Worm (Caenorhabditis elegans) whole organism, midembryonic: ENCODE results near the gene Y39F10A.1.

Source experiments
- T22C8.4 ChIP-seq: fragments of 200-800 bp; sonication (Bioruptor generic); IDR thresholded peaks from 2 replicates; pipeline ENCODE4 v1.3.6; 2022; ENCODE audit warnings: missing genetic modification characterization, missing compliant biosample characterization
- cog-1 ChIP-seq: sonication (generic microtip); optimal IDR thresholded peaks from 2 replicates; lab custom pipeline; 2016; ENCODE audit warnings: missing genetic modification characterization, missing compliant biosample characterization
- flt-1 ChIP-seq: fragments of 200-800 bp; sonication (Bioruptor generic); IDR thresholded peaks from 2 replicates; pipeline ENCODE4 v1.3.6; 2022; ENCODE audit warnings: missing genetic modification characterization, missing compliant biosample characterization
- klf-2 ChIP-seq: fragments of 200-800 bp; sonication (Bioruptor generic); conservative IDR thresholded peaks from 2 replicates; pipeline ENCODE4 v1.3.6; 2022; ENCODE audit warnings: missing genetic modification reagents, missing genetic modification characterization, missing compliant biosample characterization
- med-1 ChIP-seq: sonication (generic microtip); optimal IDR thresholded peaks from 2 replicates; lab custom pipeline; 2017; ENCODE audit warnings: missing genetic modification characterization, mild to moderate bottlenecking, missing compliant biosample characterization, antibody characterized with exemption, missing genetic modification reagents; ENCODE audit not compliant: insufficient read depth
- ref-1 ChIP-seq: fragments of 200-800 bp; sonication (Bioruptor generic); conservative IDR thresholded peaks from 2 replicates; pipeline ENCODE4 v1.3.6; 2022; ENCODE audit warnings: missing genetic modification reagents, missing genetic modification characterization, missing compliant biosample characterization
- tab-1 ChIP-seq: fragments of 200-800 bp; sonication (Bioruptor generic); IDR thresholded peaks from 2 replicates; pipeline ENCODE4 v1.3.6; 2022; ENCODE audit warnings: missing genetic modification characterization, missing compliant biosample characterization
- ztf-23 ChIP-seq: fragments of 200-800 bp; sonication (Bioruptor generic); IDR thresholded peaks from 2 replicates; pipeline ENCODE4 v1.3.6; 2022; ENCODE audit warnings: missing genetic modification reagents, missing genetic modification characterization, missing compliant biosample characterization
- ztf-29 ChIP-seq: fragments of 200-800 bp; sonication (Bioruptor generic); IDR thresholded peaks from 2 replicates; pipeline ENCODE4 v1.3.6; 2022; ENCODE audit warnings: missing genetic modification reagents, missing genetic modification characterization, missing compliant biosample characterization

Y39F10A.1 gene

ce11 chrII:775033-775432 is at the start of gene Y39F10A.1:
Y39F10A.1 (plus strand) TSS chrII:775333.
- no peak for TF ChIP-seq cog-1 (tag; lab: Kevin White, UChicago)
- no peak for TF ChIP-seq ztf-23 (GFP tag; lab: Robert Waterston, UW)
- TF ChIP-seq flt-1 (GFP tag; lab: Robert Waterston, UW): no peak

ce11 chrII:729931-730330 is 45.2 kb upstream of the Y39F10A.1 start:
- TF ChIP-seq ref-1 (GFP tag; lab: Robert Waterston, UW) (no peak), ztf-29 (no peak), tab-1 (GFP tag; lab: Robert Waterston, UW) (0 out of 2 replicates have a peak, but pooled peaks have one; percentile 9), T22C8.4 (GFP tag; lab: Robert Waterston, UW) (no peak)

- TF ChIP-seq ztf-23 (GFP tag; lab: Robert Waterston, UW) (no peak), flt-1 (GFP tag; lab: Robert Waterston, UW) (no peak), cog-1 (tag; lab: Kevin White, UChicago) (no peak), T22C8.4 (GFP tag; lab: Robert Waterston, UW) (no peak), ref-1 (GFP tag; lab: Robert Waterston, UW) (no peak)
Observed at ce11 chrII:732393-732792, 42.7 kb upstream of the Y39F10A.1 start.

ce11 chrII:740808-741207 is 34.3 kb upstream of the Y39F10A.1 start, which contains the start of gene fbxc-48:
fbxc-48 (minus strand) TSS chrII:740908.
- TF ChIP-seq T22C8.4 (GFP tag; lab: Robert Waterston, UW) (no peak), flt-1 (GFP tag; lab: Robert Waterston, UW) (no peak)

- TF ChIP-seq flt-1 (GFP tag; lab: Robert Waterston, UW) (no peak), T22C8.4 (GFP tag; lab: Robert Waterston, UW) (no peak), ztf-29 (no peak), tab-1 (GFP tag; lab: Robert Waterston, UW) (no peak), ref-1 (GFP tag; lab: Robert Waterston, UW) (no peak), klf-2 (GFP tag; lab: Robert Waterston, UW) (no peak), ztf-23 (GFP tag; lab: Robert Waterston, UW) (no peak), med-1 (no peak), cog-1 (tag; lab: Kevin White, UChicago) (no peak)
Observed at ce11 chrII:750155-750554, 25.0 kb upstream of the Y39F10A.1 start, which contains the start of gene snt-6. snt-6 (minus strand) TSS chrII:750212.

- no peak for TF ChIP-seq ztf-23 (GFP tag; lab: Robert Waterston, UW)
- TF ChIP-seq ztf-29: no peak
- TF ChIP-seq klf-2 (GFP tag; lab: Robert Waterston, UW): no peak
- no peak for TF ChIP-seq flt-1 (GFP tag; lab: Robert Waterston, UW)
- no peak for TF ChIP-seq ref-1 (GFP tag; lab: Robert Waterston, UW)
- no peak for TF ChIP-seq T22C8.4 (GFP tag; lab: Robert Waterston, UW)
- TF ChIP-seq cog-1 (tag; lab: Kevin White, UChicago): no peak
- TF ChIP-seq tab-1 (GFP tag; lab: Robert Waterston, UW): no peak
- no peak for TF ChIP-seq med-1
Observed at ce11 chrII:751850-752249, 23.3 kb upstream of the Y39F10A.1 start.

- TF ChIP-seq T22C8.4 (GFP tag; lab: Robert Waterston, UW) (no peak), ztf-29 (no peak), cog-1 (tag; lab: Kevin White, UChicago) (no peak), flt-1 (GFP tag; lab: Robert Waterston, UW) (no peak), ztf-23 (GFP tag; lab: Robert Waterston, UW) (no peak), ref-1 (GFP tag; lab: Robert Waterston, UW) (no peak), tab-1 (GFP tag; lab: Robert Waterston, UW) (no peak), med-1 (no peak), klf-2 (GFP tag; lab: Robert Waterston, UW) (no peak)
Observed at ce11 chrII:753469-753868, 21.7 kb upstream of the Y39F10A.1 start.

- TF ChIP-seq med-1: no peak
- TF ChIP-seq ztf-23 (GFP tag; lab: Robert Waterston, UW): no peak
- TF ChIP-seq ztf-29: no peak
- TF ChIP-seq T22C8.4 (GFP tag; lab: Robert Waterston, UW): no peak
- no peak for TF ChIP-seq ref-1 (GFP tag; lab: Robert Waterston, UW)
- TF ChIP-seq flt-1 (GFP tag; lab: Robert Waterston, UW): no peak
- TF ChIP-seq klf-2 (GFP tag; lab: Robert Waterston, UW): no peak
Observed at ce11 chrII:754971-755370, 20.2 kb upstream of the Y39F10A.1 start.

ce11 chrII:756161-756560 is 19.0 kb upstream of the Y39F10A.1 start:
- no peak for TF ChIP-seq ztf-29
- peak; percentile 65 for TF ChIP-seq T22C8.4 (GFP tag; lab: Robert Waterston, UW)
- TF ChIP-seq flt-1 (GFP tag; lab: Robert Waterston, UW): no peak
- TF ChIP-seq cog-1 (tag; lab: Kevin White, UChicago): no peak
- no peak for TF ChIP-seq klf-2 (GFP tag; lab: Robert Waterston, UW)
- TF ChIP-seq ztf-23 (GFP tag; lab: Robert Waterston, UW): no peak
- no peak for TF ChIP-seq tab-1 (GFP tag; lab: Robert Waterston, UW)
- no peak for TF ChIP-seq med-1

- no peak for TF ChIP-seq cog-1 (tag; lab: Kevin White, UChicago)
- TF ChIP-seq flt-1 (GFP tag; lab: Robert Waterston, UW): no peak
- no peak for TF ChIP-seq tab-1 (GFP tag; lab: Robert Waterston, UW)
- no peak for TF ChIP-seq ztf-29
- no peak for TF ChIP-seq ztf-23 (GFP tag; lab: Robert Waterston, UW)
- no peak for TF ChIP-seq ref-1 (GFP tag; lab: Robert Waterston, UW)
- no peak for TF ChIP-seq med-1
Observed at ce11 chrII:757224-757623, 17.9 kb upstream of the Y39F10A.1 start.

- no peak for TF ChIP-seq cog-1 (tag; lab: Kevin White, UChicago)
- no peak for TF ChIP-seq ztf-23 (GFP tag; lab: Robert Waterston, UW)
- TF ChIP-seq ztf-29: no peak
- TF ChIP-seq T22C8.4 (GFP tag; lab: Robert Waterston, UW): no peak
- no peak for TF ChIP-seq ref-1 (GFP tag; lab: Robert Waterston, UW)
- TF ChIP-seq flt-1 (GFP tag; lab: Robert Waterston, UW): no peak
- no peak for TF ChIP-seq tab-1 (GFP tag; lab: Robert Waterston, UW)
- no peak for TF ChIP-seq klf-2 (GFP tag; lab: Robert Waterston, UW)
- no peak for TF ChIP-seq med-1
Observed at ce11 chrII:759788-760187, 15.3 kb upstream of the Y39F10A.1 start.
